Worm (Caenorhabditis elegans) whole organism, L1 larva: ENCODE results near the gene F59E12.9.

Experiments used
- C34B4.2 ChIP-seq: sonication (generic microtip); optimal IDR thresholded peaks from 2 replicates; lab custom pipeline; 2017; ENCODE audit warnings: mild to moderate bottlenecking, missing genetic modification characterization, missing compliant biosample characterization
- F16B12.6 ChIP-seq: fragments of 150-350 bp; optimal IDR thresholded peaks from 2 replicates; lab custom pipeline; 2014; ENCODE audit warnings: missing biosample characterization, missing genetic modification characterization
- aha-1 ChIP-seq: fragments of 150-350 bp; optimal IDR thresholded peaks from 2 replicates; lab custom pipeline; 2014; ENCODE audit warnings: missing biosample characterization, missing genetic modification characterization
- aly-2 ChIP-seq: fragments of 150-350 bp; optimal IDR thresholded peaks from 2 replicates; lab custom pipeline; 2014; ENCODE audit warnings: missing biosample characterization, missing genetic modification characterization
- ama-1 ChIP-seq: fragments of 150-350 bp; optimal IDR thresholded peaks from 2 replicates; lab custom pipeline; 2014
- blmp-1 ChIP-seq: fragments of 150-350 bp; optimal IDR thresholded peaks from 2 replicates; lab custom pipeline; 2014; ENCODE audit warnings: missing biosample characterization, missing genetic modification characterization
- egl-13 ChIP-seq: sonication (generic microtip); optimal IDR thresholded peaks from 2 replicates; lab custom pipeline; 2016; ENCODE audit warnings: missing genotype, missing genetic modification reagents, missing genetic modification characterization, missing compliant biosample characterization
- egl-27 ChIP-seq, 2 experiments: fragments of 150-350 bp in 1 of 2; sonication (generic microtip); optimal IDR thresholded peaks; 3 replicates each; lab custom pipeline; 2017 to 2018; ENCODE audit warnings: missing biosample characterization in 2 of 2, missing genetic modification characterization in 2 of 2, missing genetic modification reagents in 2 of 2
- elt-2 ChIP-seq: sonication (generic microtip); optimal IDR thresholded peaks from 2 replicates; lab custom pipeline; 2016; ENCODE audit warnings: missing genetic modification characterization, mild to moderate bottlenecking, inconsistent platforms, missing compliant biosample characterization, missing genetic modification reagents
- elt-3 ChIP-seq, 6 experiments: fragments of 150-350 bp in 1 of 6; sonication (generic microtip); optimal IDR thresholded peaks; 2 replicates each; lab custom pipeline; 2017 to 2018; ENCODE audit warnings: missing biosample characterization in 6 of 6, missing genetic modification characterization in 6 of 6, inconsistent platforms in 1 of 6
- ets-5 ChIP-seq: fragments of 200-800 bp; sonication (Bioruptor generic); IDR thresholded peaks from 2 replicates; pipeline ENCODE4 v1.3.6; 2022; ENCODE audit warnings: missing genetic modification characterization, missing compliant biosample characterization
- fos-1 ChIP-seq: fragments of 150-350 bp; optimal IDR thresholded peaks from 2 replicates; lab custom pipeline; 2014; ENCODE audit warnings: missing biosample characterization, missing genetic modification characterization
- grh-1 ChIP-seq: fragments of 200-800 bp; sonication (Bioruptor generic); IDR thresholded peaks from 2 replicates; pipeline ENCODE4 v1.3.6; 2022; ENCODE audit warnings: missing genetic modification reagents, missing genetic modification characterization, missing compliant biosample characterization
- hpl-2 ChIP-seq: fragments of 150-350 bp; optimal IDR thresholded peaks from 2 replicates; lab custom pipeline; 2014; ENCODE audit warnings: missing biosample characterization, missing genetic modification reagents, missing genetic modification characterization
- isw-1 ChIP-seq: fragments of 200-800 bp; sonication (Bioruptor generic); IDR thresholded peaks from 2 replicates; pipeline ENCODE4 v1.3.6; 2022; ENCODE audit warnings: missing genetic modification characterization, missing compliant biosample characterization
- lin-13 ChIP-seq: fragments of 150-350 bp; optimal IDR thresholded peaks from 2 replicates; lab custom pipeline; 2014; ENCODE audit warnings: missing biosample characterization, missing genetic modification reagents, missing genetic modification characterization
- lin-15B ChIP-seq: fragments of 150-350 bp; sonication (generic microtip); optimal IDR thresholded peaks from 3 replicates; lab custom pipeline; 2014; ENCODE audit warnings: missing biosample characterization, missing genetic modification characterization
- lin-35 ChIP-seq, 2 experiments: fragments of 150-350 bp; optimal IDR thresholded peaks; 2 replicates each; lab custom pipeline; 2014; ENCODE audit warnings: missing biosample characterization in 2 of 2, missing genetic modification characterization in 2 of 2, missing genetic modification reagents in 2 of 2
- lsy-2 ChIP-seq, 2 experiments: fragments of 150-350 bp; optimal IDR thresholded peaks; 2 replicates each; lab custom pipeline; 2014; ENCODE audit warnings: missing biosample characterization in 2 of 2, missing genetic modification characterization in 2 of 2
- mab-9 ChIP-seq: fragments of 200-800 bp; sonication (Bioruptor generic); IDR thresholded peaks from 2 replicates; pipeline ENCODE4 v1.3.6; 2022; ENCODE audit warnings: missing genetic modification reagents, missing genetic modification characterization, missing compliant biosample characterization
- mef-2 ChIP-seq: fragments of 150-350 bp; optimal IDR thresholded peaks from 2 replicates; lab custom pipeline; 2014; ENCODE audit warnings: missing biosample characterization, missing genetic modification characterization
- nhr-11 ChIP-seq: fragments of 150-350 bp; optimal IDR thresholded peaks from 2 replicates; lab custom pipeline; 2014; ENCODE audit warnings: missing biosample characterization, missing genetic modification characterization
- nhr-12 ChIP-seq: sonication (generic microtip); optimal IDR thresholded peaks from 2 replicates; lab custom pipeline; 2017; ENCODE audit warnings: missing biosample characterization, missing genetic modification characterization
- nhr-47 ChIP-seq: sonication (generic microtip); optimal IDR thresholded peaks from 2 replicates; lab custom pipeline; 2016; ENCODE audit warnings: mild to moderate bottlenecking, missing genetic modification characterization, moderate library complexity, missing compliant biosample characterization
- nhr-76 ChIP-seq: sonication (generic microtip); optimal IDR thresholded peaks from 2 replicates; lab custom pipeline; 2017; ENCODE audit warnings: missing biosample characterization, missing genetic modification characterization
- nhr-77 ChIP-seq: fragments of 150-350 bp; optimal IDR thresholded peaks from 2 replicates; lab custom pipeline; 2014; ENCODE audit warnings: missing biosample characterization, missing genetic modification characterization
- nhr-84 ChIP-seq: sonication (generic microtip); optimal IDR thresholded peaks from 2 replicates; lab custom pipeline; 2017; ENCODE audit warnings: missing biosample characterization, missing genetic modification characterization
- pax-3 ChIP-seq: fragments of 200-800 bp; sonication (Bioruptor generic); optimal IDR thresholded peaks from 2 replicates; lab custom pipeline; 2018; ENCODE audit warnings: mild to moderate bottlenecking, missing genetic modification characterization, moderate library complexity, missing compliant biosample characterization
- pqm-1 ChIP-seq: sonication (generic microtip); optimal IDR thresholded peaks from 3 replicates; lab custom pipeline; 2017; ENCODE audit warnings: missing biosample characterization, missing genetic modification characterization
- rnt-1 ChIP-seq: sonication (generic microtip); optimal IDR thresholded peaks from 2 replicates; lab custom pipeline; 2016; ENCODE audit warnings: mild to moderate bottlenecking, missing genetic modification characterization, moderate library complexity, missing compliant biosample characterization
- snpc-4 ChIP-seq: fragments of 150-350 bp; optimal IDR thresholded peaks from 2 replicates; lab custom pipeline; 2014; ENCODE audit warnings: missing biosample characterization, missing genetic modification characterization
- snu-23 ChIP-seq: sonication (generic microtip); optimal IDR thresholded peaks from 2 replicates; lab custom pipeline; 2016; ENCODE audit warnings: missing genetic modification characterization, missing compliant biosample characterization
- sox-4 ChIP-seq: sonication (generic microtip); optimal IDR thresholded peaks from 2 replicates; lab custom pipeline; 2016; ENCODE audit warnings: missing genetic modification characterization, missing compliant biosample characterization
- sptf-1 ChIP-seq: fragments of 150-350 bp; optimal IDR thresholded peaks from 2 replicates; lab custom pipeline; 2014; ENCODE audit warnings: missing biosample characterization, missing genetic modification characterization
- sup-37 ChIP-seq: fragments of 200-800 bp; sonication (Bioruptor generic); optimal IDR thresholded peaks from 2 replicates; lab custom pipeline; 2018; ENCODE audit warnings: mild to moderate bottlenecking, missing genetic modification characterization, missing compliant biosample characterization
- swsn-7 ChIP-seq: sonication (generic microtip); optimal IDR thresholded peaks from 2 replicates; lab custom pipeline; 2016; ENCODE audit warnings: missing genetic modification characterization, missing compliant biosample characterization
- tbx-2 ChIP-seq: sonication (generic microtip); optimal IDR thresholded peaks from 2 replicates; lab custom pipeline; 2016; ENCODE audit warnings: missing genetic modification characterization, missing compliant biosample characterization
- tlp-1 ChIP-seq: fragments of 150-350 bp; optimal IDR thresholded peaks from 2 replicates; lab custom pipeline; 2014; ENCODE audit warnings: missing biosample characterization, missing genetic modification characterization
- unc-30 ChIP-seq: sonication (generic microtip); optimal IDR thresholded peaks from 2 replicates; lab custom pipeline; 2017; ENCODE audit warnings: missing biosample characterization, missing genetic modification characterization
- unc-62 ChIP-seq: fragments of 150-350 bp; optimal IDR thresholded peaks from 2 replicates; lab custom pipeline; 2014; ENCODE audit warnings: missing biosample characterization, missing genetic modification reagents, missing genetic modification characterization
- unc-98 ChIP-seq: fragments of 200-800 bp; sonication (Bioruptor generic); IDR thresholded peaks from 2 replicates; pipeline ENCODE4 v1.3.6; 2022; ENCODE audit warnings: missing genetic modification characterization, missing compliant biosample characterization
- vab-15 ChIP-seq: sonication (generic microtip); optimal IDR thresholded peaks from 2 replicates; lab custom pipeline; 2017; ENCODE audit warnings: missing genotype, mild to moderate bottlenecking, missing genetic modification characterization, missing compliant biosample characterization
- xbp-1 ChIP-seq: sonication (generic microtip); optimal IDR thresholded peaks from 2 replicates; lab custom pipeline; 2016; ENCODE audit warnings: missing genetic modification characterization, missing compliant biosample characterization
- zip-4 ChIP-seq: fragments of 200-800 bp; sonication (Bioruptor generic); optimal IDR thresholded peaks from 2 replicates; lab custom pipeline; 2018; ENCODE audit warnings: mild to moderate bottlenecking, missing genetic modification characterization, moderate library complexity, missing compliant biosample characterization
- ztf-4 ChIP-seq: fragments of 150-350 bp; optimal IDR thresholded peaks from 2 replicates; lab custom pipeline; 2014; ENCODE audit warnings: missing biosample characterization, missing genetic modification characterization

The F59E12.9 gene

ce11 chrII:5668830-5669229, 22.0 kb upstream of the F59E12.9 start, which contains the start of gene C25H3.7:
TSS of gene C25H3.7 (minus strand) at chrII:5668930.
- TF ChIP-seq tlp-1 (no peak), vab-15 (no peak), elt-2 (tag; lab: Kevin White, UChicago) (no peak), nhr-11 (no peak), lin-13 (GFP tag; lab: Kevin White, UChicago) (no peak), sptf-1 (no peak), xbp-1 (tag; lab: Kevin White, UChicago) (no peak), nhr-77 (tag; lab: Kevin White, UChicago) (no peak), swsn-7 (tag; lab: Kevin White, UChicago) (no peak), C34B4.2 (tag; lab: Kevin White, UChicago) (no peak), zip-4 (GFP tag; lab: Kevin White, UChicago) (no peak), egl-13 (tag; lab: Kevin White, UChicago) (no peak), hpl-2 (GFP tag; lab: Kevin White, UChicago) (no peak), sox-4 (tag; lab: Kevin White, UChicago) (no peak), nhr-47 (tag; lab: Kevin White, UChicago) (no peak)

- TF ChIP-seq F16B12.6: no peak
- no peak for TF ChIP-seq pax-3 (tag; lab: Kevin White, UChicago)
- TF ChIP-seq ets-5 (GFP tag; lab: Robert Waterston, UW): no peak
- TF ChIP-seq xbp-1 (tag; lab: Kevin White, UChicago): no peak
- no peak for TF ChIP-seq C34B4.2 (tag; lab: Kevin White, UChicago)
- TF ChIP-seq ama-1 (lab: Kevin White, UChicago): no peak
- TF ChIP-seq mab-9 (GFP tag; lab: Robert Waterston, UW): no peak
Measured at ce11 chrII:5667540-5667939, 20.7 kb upstream of the F59E12.9 start.

ce11 chrII:5665991-5666390, 19.1 kb upstream of the F59E12.9 start, which contains the start of gene C25H3.16:
TSS of gene C25H3.16 (plus strand) at chrII:5666291.
- TF ChIP-seq tbx-2 (tag; lab: Kevin White, UChicago): no peak
- no peak for TF ChIP-seq aha-1 (tag; lab: Kevin White, UChicago)
- TF ChIP-seq F16B12.6: no peak
- TF ChIP-seq isw-1 (GFP tag; lab: Robert Waterston, UW): no peak
- TF ChIP-seq aly-2 (tag; lab: Kevin White, UChicago): no peak
- no peak for TF ChIP-seq nhr-77 (tag; lab: Kevin White, UChicago)
- TF ChIP-seq pqm-1 (tag; lab: Kevin White, UChicago): no peak
- no peak for TF ChIP-seq hpl-2 (GFP tag; lab: Kevin White, UChicago)
- TF ChIP-seq lin-35 (GFP tag; optimal IDR thresholded peaks at IDR 0.05; lab: Kevin White, UChicago): no peak

- no peak for TF ChIP-seq unc-30
- no peak for TF ChIP-seq rnt-1 (tag; lab: Kevin White, UChicago)
- TF ChIP-seq sup-37 (GFP tag; lab: Kevin White, UChicago): no peak
- no peak for TF ChIP-seq snpc-4 (tag; lab: Kevin White, UChicago)
- TF ChIP-seq nhr-11: no peak
- no peak for TF ChIP-seq aly-2 (tag; lab: Kevin White, UChicago)
- TF ChIP-seq unc-62 (GFP tag; lab: Kevin White, UChicago): no peak
- no peak for TF ChIP-seq fos-1 (tag; lab: Kevin White, UChicago)
Measured at ce11 chrII:5665029-5665428, 18.2 kb upstream of the F59E12.9 start, which contains the start of gene C25H3.15. TSS of gene C25H3.15 (plus strand) at chrII:5665329.

- no peak for TF ChIP-seq grh-1 (GFP tag; lab: Robert Waterston, UW)
- no peak for TF ChIP-seq unc-62 (GFP tag; lab: Kevin White, UChicago)
- no peak for TF ChIP-seq fos-1 (tag; lab: Kevin White, UChicago)
- peak; percentile 48 for TF ChIP-seq mef-2 (tag; lab: Kevin White, UChicago)
- no peak for TF ChIP-seq ets-5 (GFP tag; lab: Robert Waterston, UW)
- TF ChIP-seq elt-3 (tag; optimal IDR thresholded peaks at IDR 0.05; lab: Kevin White, UChicago): peak in 1 of 6 experiments; percentile 31
- TF ChIP-seq blmp-1 (tag; lab: Kevin White, UChicago): peak; percentile 59
- no peak for TF ChIP-seq egl-27 (tag; optimal IDR thresholded peaks at IDR 0.05; lab: Kevin White, UChicago)
- TF ChIP-seq xbp-1 (tag; lab: Kevin White, UChicago): peak; percentile 2
- no peak for TF ChIP-seq mab-9 (GFP tag; lab: Robert Waterston, UW)
- no peak for TF ChIP-seq ztf-4 (tag; lab: Kevin White, UChicago)
- TF ChIP-seq snu-23 (GFP tag; lab: Kevin White, UChicago): peak; percentile 41
- peak; percentile 20 to 29 for TF ChIP-seq lsy-2 (tag; optimal IDR thresholded peaks at IDR 0.05; lab: Kevin White, UChicago)
- TF ChIP-seq lin-15B: no peak
- TF ChIP-seq nhr-12 (tag; lab: Kevin White, UChicago): no peak
- TF ChIP-seq nhr-76 (tag; lab: Kevin White, UChicago): no peak
- TF ChIP-seq unc-98: no peak
- TF ChIP-seq nhr-84 (tag; lab: Kevin White, UChicago): no peak
- TF ChIP-seq tbx-2 (tag; lab: Kevin White, UChicago): no peak
Measured at ce11 chrII:5663180-5663791, 16.4 kb upstream of the F59E12.9 start.
